Fruit fly (Drosophila melanogaster) whole organism, embryonic: ENCODE data around the gene run.
A peak's percentile ranks its signal among the peaks of the same experiment; 100 is the strongest.

ENCODE experiments used
- CG10267 ChIP-seq: fragments of 200-800 bp; sonication (Bioruptor generic); optimal IDR thresholded peaks from 2 replicates; lab custom pipeline; 2018; ENCODE audit warnings: missing biosample characterization, mild to moderate bottlenecking, missing genetic modification characterization, moderate library complexity
- CG10321 ChIP-seq: fragments of 200-800 bp; sonication (Bioruptor generic); IDR thresholded peaks from 2 replicates; pipeline ENCODE4 v1.3.6; 2022; ENCODE audit warnings: missing biosample characterization, missing genetic modification characterization
- CG10543 ChIP-seq: fragments of 200-800 bp; sonication (Bioruptor generic); optimal IDR thresholded peaks from 3 replicates; lab custom pipeline; 2017; ENCODE audit warnings: missing biosample characterization, mild to moderate bottlenecking, missing genetic modification characterization, moderate library complexity
- CG1233 ChIP-seq: fragments of 200-800 bp; sonication (Bioruptor generic); optimal IDR thresholded peaks from 4 replicates; lab custom pipeline; 2018; ENCODE audit warnings: missing biosample characterization, mild to moderate bottlenecking, missing genetic modification characterization
- CG13424 ChIP-seq: fragments of 200-800 bp; sonication (Bioruptor generic); optimal IDR thresholded peaks from 2 replicates; lab custom pipeline; 2019; ENCODE audit warnings: missing biosample characterization, mild to moderate bottlenecking, missing genetic modification characterization, moderate library complexity
- CG18262 ChIP-seq: fragments of 200-800 bp; optimal IDR thresholded peaks from 3 replicates; lab custom pipeline; 2019; ENCODE audit warnings: missing biosample characterization, mild to moderate bottlenecking, missing genetic modification characterization, moderate library complexity
- CG18476 ChIP-seq: fragments of 200-800 bp; sonication (Bioruptor generic); optimal IDR thresholded peaks from 2 replicates; lab custom pipeline; 2016; ENCODE audit warnings: missing biosample characterization, mild to moderate bottlenecking, missing genetic modification characterization
- CG2116 ChIP-seq: fragments of 200-800 bp; sonication (Bioruptor generic); optimal IDR thresholded peaks from 3 replicates; lab custom pipeline; 2018; ENCODE audit warnings: missing biosample characterization, mild to moderate bottlenecking, missing genetic modification characterization
- CG2202 ChIP-seq: fragments of 200-800 bp; sonication (Bioruptor generic); optimal IDR thresholded peaks from 2 replicates; lab custom pipeline; 2018; ENCODE audit warnings: missing biosample characterization, mild to moderate bottlenecking, missing genetic modification characterization
- CG31388 ChIP-seq: fragments of 200-800 bp; sonication (Bioruptor generic); optimal IDR thresholded peaks from 2 replicates; lab custom pipeline; 2016; ENCODE audit warnings: missing biosample characterization, missing genetic modification characterization
- CG33557 ChIP-seq: fragments of 200-800 bp; sonication (Bioruptor generic); optimal IDR thresholded peaks from 2 replicates; lab custom pipeline; 2019; ENCODE audit warnings: missing biosample characterization, mild to moderate bottlenecking, missing genetic modification characterization, moderate library complexity
- CG3847 ChIP-seq: fragments of 200-800 bp; sonication (Bioruptor generic); IDR thresholded peaks from 2 replicates; pipeline ENCODE4 v1.3.6; 2022; ENCODE audit warnings: missing biosample characterization, missing genetic modification characterization
- CG43689 ChIP-seq: fragments of 200-800 bp; sonication (Bioruptor generic); IDR thresholded peaks from 2 replicates; pipeline ENCODE4 v1.3.6; 2022; ENCODE audit warnings: missing biosample characterization, missing genetic modification characterization
- CG5245 ChIP-seq: fragments of 200-800 bp; sonication (Bioruptor generic); optimal IDR thresholded peaks from 3 replicates; lab custom pipeline; 2016; ENCODE audit warnings: missing biosample characterization, missing genetic modification characterization
- Doc3 ChIP-seq: fragments of 200-800 bp; sonication (Bioruptor generic); IDR thresholded peaks from 3 replicates; pipeline ENCODE4 v1.3.6; 2022; ENCODE audit warnings: missing biosample characterization, missing genetic modification characterization; ENCODE audit not compliant: partially characterized antibody
- Elba2 ChIP-seq: fragments of 200-800 bp; sonication (Bioruptor generic); optimal IDR thresholded peaks from 3 replicates; lab custom pipeline; 2016; ENCODE audit warnings: missing biosample characterization, missing genetic modification characterization
- HLH54F ChIP-seq: fragments of 200-800 bp; sonication (Bioruptor generic); optimal IDR thresholded peaks from 3 replicates; lab custom pipeline; 2016; ENCODE audit warnings: missing biosample characterization, missing genetic modification characterization
- Hr78 ChIP-seq, 2 experiments: fragments of 200-800 bp in 1 of 2; fragments of >200 bp in 1 of 2; sonication (Bioruptor generic) in 1 of 2; optimal IDR thresholded peaks; 2 replicates each; lab custom pipeline; 2017 to 2019; ENCODE audit warnings: missing biosample characterization in 2 of 2, missing genetic modification characterization in 2 of 2, mild to moderate bottlenecking in 1 of 2, moderate library complexity in 1 of 2
- Jarid2 ChIP-seq: fragments of 200-800 bp; sonication (Bioruptor generic); optimal IDR thresholded peaks from 3 replicates; lab custom pipeline; 2017; ENCODE audit warnings: mild to moderate bottlenecking, missing biosample characterization, missing genetic modification reagents, missing genetic modification characterization
- MBD-R2 ChIP-seq: fragments of 200-800 bp; sonication (Bioruptor generic); IDR thresholded peaks from 2 replicates; pipeline ENCODE4 v1.3.6; 2022; ENCODE audit warnings: missing biosample characterization, missing genetic modification characterization
- Max ChIP-seq: fragments of 200-800 bp; sonication (Bioruptor generic); optimal IDR thresholded peaks from 2 replicates; lab custom pipeline; 2016; ENCODE audit warnings: missing biosample characterization, mild to moderate bottlenecking, missing genetic modification characterization
- NfI ChIP-seq: fragments of 200-800 bp; sonication (Bioruptor generic); optimal IDR thresholded peaks from 3 replicates; lab custom pipeline; 2018; ENCODE audit warnings: missing biosample characterization, mild to moderate bottlenecking, missing genetic modification characterization, moderate library complexity
- Sin3A ChIP-seq: fragments of >200 bp; optimal IDR thresholded peaks from 2 replicates; lab custom pipeline; 2018
- ac ChIP-seq: fragments of 200-800 bp; sonication (Bioruptor generic); optimal IDR thresholded peaks from 3 replicates; lab custom pipeline; 2017; ENCODE audit warnings: missing biosample characterization, mild to moderate bottlenecking, missing genetic modification characterization
- ase ChIP-seq: fragments of 200-800 bp; sonication (Bioruptor generic); IDR thresholded peaks from 3 replicates; pipeline ENCODE4 v1.3.6; 2022; ENCODE audit warnings: missing biosample characterization, missing genetic modification characterization
- bab2 ChIP-seq: fragments of 200-800 bp; sonication (Bioruptor generic); optimal IDR thresholded peaks from 2 replicates; lab custom pipeline; 2016; ENCODE audit warnings: missing biosample characterization, missing genetic modification characterization
- br ChIP-seq: fragments of >200 bp; optimal IDR thresholded peaks from 2 replicates; lab custom pipeline; 2017
- crc ChIP-seq: fragments of 200-800 bp; sonication (Bioruptor generic); optimal IDR thresholded peaks from 2 replicates; lab custom pipeline; 2016; ENCODE audit warnings: missing biosample characterization, missing genetic modification characterization
- cwo ChIP-seq: fragments of 200-800 bp; sonication (Bioruptor generic); optimal IDR thresholded peaks from 3 replicates; lab custom pipeline; 2017; ENCODE audit warnings: missing biosample characterization, missing genetic modification characterization, mild to moderate bottlenecking, moderate library complexity, missing genetic modification reagents
- dysf ChIP-seq: fragments of 200-800 bp; sonication (Bioruptor generic); IDR thresholded peaks from 3 replicates; pipeline ENCODE4 v1.3.6; 2022; ENCODE audit warnings: missing biosample characterization, missing genetic modification characterization
- fd102C ChIP-seq: fragments of 200-800 bp; sonication (Bioruptor generic); optimal IDR thresholded peaks from 2 replicates; lab custom pipeline; 2018; ENCODE audit warnings: missing biosample characterization, mild to moderate bottlenecking, missing genetic modification characterization, moderate library complexity
- kni ChIP-seq: fragments of 200-800 bp; sonication (Bioruptor generic); optimal IDR thresholded peaks from 3 replicates; lab custom pipeline; 2017; ENCODE audit warnings: mild to moderate bottlenecking, missing biosample characterization, missing genetic modification reagents, missing genetic modification characterization
- lbe ChIP-seq: fragments of 200-800 bp; sonication (Bioruptor generic); optimal IDR thresholded peaks from 2 replicates; lab custom pipeline; 2016; ENCODE audit warnings: missing biosample characterization, mild to moderate bottlenecking, missing genetic modification characterization
- luna ChIP-seq: fragments of 200-800 bp; sonication (Bioruptor generic); optimal IDR thresholded peaks from 2 replicates; lab custom pipeline; 2016; ENCODE audit warnings: missing biosample characterization, missing genetic modification characterization
- nerfin-1 ChIP-seq: fragments of 200-800 bp; sonication (Bioruptor generic); optimal IDR thresholded peaks from 3 replicates; lab custom pipeline; 2019; ENCODE audit warnings: missing biosample characterization, mild to moderate bottlenecking, missing genetic modification characterization, moderate library complexity
- org-1 ChIP-seq: fragments of 200-800 bp; sonication (Bioruptor generic); optimal IDR thresholded peaks from 2 replicates; lab custom pipeline; 2017; ENCODE audit warnings: missing biosample characterization, missing genetic modification characterization
- pfk ChIP-seq: fragments of 200-800 bp; sonication (Bioruptor generic); optimal IDR thresholded peaks from 2 replicates; lab custom pipeline; 2018; ENCODE audit warnings: missing biosample characterization, mild to moderate bottlenecking, missing genetic modification characterization, moderate library complexity
- prd ChIP-seq, 3 experiments: fragments of >200 bp in 2 of 3; fragments of 200-800 bp in 1 of 3; sonication (Bioruptor generic) in 1 of 3; optimal IDR thresholded peaks in 2 of 3; IDR thresholded peaks in 1 of 3; 2 replicates in 2 of 3; 3 replicates in 1 of 3; pipeline versions ENCODE4 v1.3.6 to Lab custom; 2017 to 2022; ENCODE audit warnings: missing biosample characterization in 1 of 3, missing genetic modification characterization in 1 of 3
- psq ChIP-seq: fragments of 200-800 bp; sonication (Bioruptor generic); optimal IDR thresholded peaks from 2 replicates; lab custom pipeline; 2017; ENCODE audit warnings: missing biosample characterization, missing genetic modification characterization
- row ChIP-seq: fragments of 200-800 bp; sonication (Bioruptor generic); IDR thresholded peaks from 3 replicates; pipeline ENCODE4 v1.3.6; 2022; ENCODE audit warnings: missing biosample characterization, missing genetic modification characterization
- scrt ChIP-seq: fragments of 200-800 bp; sonication (Bioruptor generic); optimal IDR thresholded peaks from 2 replicates; lab custom pipeline; 2018; ENCODE audit warnings: missing biosample characterization, mild to moderate bottlenecking, missing genetic modification characterization, moderate library complexity
- seq ChIP-seq: fragments of 200-800 bp; sonication (Bioruptor generic); IDR thresholded peaks from 2 replicates; pipeline ENCODE4 v1.3.6; 2022; ENCODE audit warnings: missing biosample characterization, missing genetic modification characterization
- slbo ChIP-seq: fragments of 200-800 bp; sonication (Bioruptor generic); IDR thresholded peaks from 2 replicates; pipeline ENCODE4 v1.3.6; 2022; ENCODE audit warnings: missing biosample characterization, missing genetic modification characterization
- sna ChIP-seq: fragments of 200-800 bp; sonication (Bioruptor generic); IDR thresholded peaks from 2 replicates; pipeline ENCODE4 v1.3.6; 2022; ENCODE audit warnings: missing biosample characterization, missing genetic modification characterization; ENCODE audit not compliant: partially characterized antibody
- tap ChIP-seq: fragments of 200-800 bp; optimal IDR thresholded peaks from 3 replicates; lab custom pipeline; 2019; ENCODE audit warnings: missing biosample characterization, mild to moderate bottlenecking, missing genetic modification characterization, moderate library complexity
- tup ChIP-seq: fragments of 200-800 bp; sonication (Bioruptor generic); optimal IDR thresholded peaks from 2 replicates; lab custom pipeline; 2016; ENCODE audit warnings: missing biosample characterization, mild to moderate bottlenecking, missing genetic modification characterization, moderate library complexity
- usp ChIP-seq: fragments of >200 bp; optimal IDR thresholded peaks from 2 replicates; lab custom pipeline; 2017; ENCODE audit warnings: missing biosample characterization, missing genetic modification characterization
- z ChIP-seq: fragments of 200-800 bp; sonication (Bioruptor generic); IDR thresholded peaks from 3 replicates; pipeline ENCODE4 v1.3.6; 2022; ENCODE audit warnings: missing biosample characterization, missing genetic modification characterization
- zfh1 ChIP-seq: fragments of 200-800 bp; sonication (Bioruptor generic); IDR thresholded peaks from 3 replicates; pipeline ENCODE4 v1.3.6; 2022; ENCODE audit warnings: missing biosample characterization, missing genetic modification characterization

The run gene

DNA sequence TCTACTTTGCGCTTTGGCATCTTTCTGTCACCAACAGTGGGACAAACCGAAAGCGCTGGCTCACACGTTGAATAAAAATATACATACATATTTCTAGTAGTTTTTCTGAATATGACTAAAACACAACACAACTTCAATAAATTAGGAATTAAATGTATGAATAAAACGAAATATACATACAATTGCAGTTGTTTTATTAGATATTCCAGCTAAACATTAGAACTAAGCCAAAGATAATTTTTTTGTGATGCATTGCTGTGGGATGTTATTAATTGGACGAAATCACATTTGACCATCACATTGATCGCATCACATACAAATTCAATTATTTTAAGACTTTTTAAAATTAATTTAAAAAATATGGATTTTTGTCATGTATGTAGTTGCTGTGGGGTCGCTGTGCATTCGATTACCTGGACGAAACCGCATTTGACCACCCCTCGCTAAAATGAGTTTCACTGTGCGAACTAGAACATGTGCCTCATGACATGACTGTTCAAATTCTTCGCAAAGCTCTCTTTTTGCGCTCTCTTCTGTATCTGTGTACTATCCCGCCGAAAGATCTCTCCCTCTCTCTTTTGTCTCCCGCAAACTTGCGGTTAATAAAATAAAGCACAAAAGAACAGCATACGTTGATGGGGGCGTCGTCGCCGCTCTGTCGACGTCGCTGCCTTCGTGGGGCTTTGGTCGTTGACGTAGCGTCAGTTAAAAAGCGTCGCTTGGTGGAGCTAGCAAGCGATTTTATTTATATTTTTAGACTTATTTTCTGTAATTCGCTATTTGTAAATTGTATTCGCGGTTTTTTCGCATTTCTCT is 33.7 kb upstream of the run start, which contains the start of gene Cyp6v1 (continued):
- TF ChIP-seq MBD-R2 (GFP tag; lab: Robert Waterston, UW): no peak
- TF ChIP-seq CG2116: no peak
- no peak for TF ChIP-seq Jarid2 (GFP tag; lab: Kevin White, UChicago)
- TF ChIP-seq psq (GFP tag; lab: Kevin White, UChicago): no peak
- no peak for TF ChIP-seq CG31388 (GFP tag; lab: Kevin White, UChicago)
- TF ChIP-seq dysf (GFP tag; lab: Robert Waterston, UW): peak; percentile 29; the same call in 1 of the 3 replicates
- TF ChIP-seq CG18262 (tag; lab: Kevin White, UChicago): peak; percentile 39
- no peak for TF ChIP-seq CG10267
- TF ChIP-seq ac (GFP tag; lab: Kevin White, UChicago): no peak
- no peak for TF ChIP-seq lbe (GFP tag; lab: Kevin White, UChicago)
- TF ChIP-seq cwo (GFP tag; lab: Kevin White, UChicago): peak; percentile 58
- TF ChIP-seq org-1: peak; percentile 18
- TF ChIP-seq tap (tag; lab: Kevin White, UChicago): no peak
- peak; percentile 62 for TF ChIP-seq CG10543 (GFP tag; lab: Kevin White, UChicago)
- TF ChIP-seq kni: no peak
- TF ChIP-seq CG3847 (GFP tag; lab: Robert Waterston, UW): peak; percentile 46; the same call in 1 of the 2 replicates
- TF ChIP-seq CG33557 (GFP tag; lab: Kevin White, UChicago): no peak
- no peak for TF ChIP-seq scrt
- no peak for TF ChIP-seq ase (GFP tag; lab: Robert Waterston, UW)
- no peak for TF ChIP-seq Elba2 (GFP tag; lab: Kevin White, UChicago)
- no peak for TF ChIP-seq usp
- TF ChIP-seq z (GFP tag; lab: Robert Waterston, UW): no peak
- TF ChIP-seq CG18476 (GFP tag; lab: Kevin White, UChicago): no peak
- TF ChIP-seq tup (GFP tag; lab: Kevin White, UChicago): no peak
- TF ChIP-seq Max (GFP tag; lab: Kevin White, UChicago): no peak
- peak; percentile 6 for TF ChIP-seq CG1233 (GFP tag; lab: Kevin White, UChicago)
- peak; percentile 44 for TF ChIP-seq slbo (GFP tag; lab: Robert Waterston, UW)
- no peak for TF ChIP-seq CG5245 (GFP tag; lab: Kevin White, UChicago)
- TF ChIP-seq row (GFP tag; lab: Robert Waterston, UW): peak; percentile 58; the same call in 2 of the 3 replicates
- no peak for TF ChIP-seq CG10321 (GFP tag; lab: Robert Waterston, UW)
- TF ChIP-seq bab2: no peak
- TF ChIP-seq HLH54F (GFP tag; lab: Kevin White, UChicago): peak; percentile 17
- TF ChIP-seq CG43689: no peak
- no peak for TF ChIP-seq Sin3A (lab: Kevin White, UChicago)
- TF ChIP-seq CG13424 (tag; lab: Kevin White, UChicago): peak; percentile 34
- TF ChIP-seq br (lab: Kevin White, UChicago): no peak
- no peak for TF ChIP-seq pfk (GFP tag; lab: Kevin White, UChicago)
- TF ChIP-seq Doc3 (GFP tag; lab: Robert Waterston, UW): no peak
- TF ChIP-seq nerfin-1: no peak
- TF ChIP-seq Hr78 (GFP tag; optimal IDR thresholded peaks at IDR 0.05; lab: Kevin White, UChicago): no peak
- TF ChIP-seq luna (GFP tag; lab: Kevin White, UChicago): no peak
- no peak for TF ChIP-seq sna (GFP tag; lab: Robert Waterston, UW)
- 0 out of 2 replicates have a peak, but pooled peaks have one; percentile 28 for TF ChIP-seq seq (GFP tag; lab: Robert Waterston, UW)
- TF ChIP-seq zfh1 (GFP tag; lab: Robert Waterston, UW): no peak
- no peak for TF ChIP-seq CG2202
- TF ChIP-seq NfI (GFP tag; lab: Kevin White, UChicago): peak; percentile 43
- no peak for TF ChIP-seq crc (GFP tag; lab: Kevin White, UChicago)
- no peak for TF ChIP-seq fd102C (GFP tag; lab: Kevin White, UChicago)
- no peak for TF ChIP-seq prd (optimal IDR thresholded peaks at IDR 0.05; lab: Kevin White, UChicago)
- TF ChIP-seq prd (GFP tag; IDR thresholded peaks at IDR 0.05; lab: Robert Waterston, UW): peak; percentile 28; the same call in 1 of the 3 replicates
